Worm (Caenorhabditis elegans) whole organism, L4 larva: ENCODE measurements around the gene srw-24.

Experiments
- aha-1 ChIP-seq: fragments of 150-350 bp; peaks from one replicate; lab custom pipeline; 2014; ENCODE audit warnings: missing biosample characterization, missing genetic modification characterization
- ama-1 ChIP-seq: fragments of 150-350 bp; optimal IDR thresholded peaks from 2 replicates; lab custom pipeline; 2014; ENCODE audit warnings: inconsistent platforms, mixed read lengths
- dmd-8 ChIP-seq: fragments of 200-800 bp; sonication (Bioruptor generic); IDR thresholded peaks from 2 replicates; pipeline ENCODE4 v1.3.6; 2022; ENCODE audit warnings: missing genetic modification characterization, missing compliant biosample characterization
- lin-15B ChIP-seq: fragments of 150-350 bp; sonication (generic microtip); optimal IDR thresholded peaks from 3 replicates; lab custom pipeline; 2014; ENCODE audit warnings: missing biosample characterization, missing genetic modification characterization
- mep-1 ChIP-seq: fragments of 150-350 bp; sonication (generic microtip); optimal IDR thresholded peaks from 3 replicates; lab custom pipeline; 2014; ENCODE audit warnings: missing biosample characterization, missing genetic modification characterization
- unc-62 ChIP-seq, 3 experiments: fragments of 150-350 bp in 1 of 3; sonication (generic microtip); optimal IDR thresholded peaks in 2 of 3; peaks in 1 of 3; 1 replicate in 1 of 3; 2 replicates in 2 of 3; lab custom pipeline; 2014 to 2017; ENCODE audit warnings: missing biosample characterization in 3 of 3, missing genetic modification characterization in 3 of 3, missing genetic modification reagents in 3 of 3, missing genotype in 1 of 3

ce11 chrV:15184097-15185040 lies 39.4 kb upstream of the srw-24 start, which contains the start of gene Y75B12B.1:
- no peak for TF ChIP-seq aha-1 (tag; lab: Kevin White, UChicago)
- no peak for TF ChIP-seq lin-15B (tag; lab: Kevin White, UChicago)
- no peak for TF ChIP-seq ama-1
- TF ChIP-seq mep-1 (tag; lab: Kevin White, UChicago), result no peak
- no peak for TF ChIP-seq dmd-8 (GFP tag; lab: Robert Waterston, UW)
- TF ChIP-seq unc-62 (GFP tag; optimal IDR thresholded peaks at IDR 0.05 in 1 of 2; lab: Kevin White, UChicago), result no peak
- no peak for TF ChIP-seq unc-62 (tag; optimal IDR thresholded peaks at IDR 0.05; lab: Kevin White, UChicago)
